Fruit fly (Drosophila melanogaster): ENCODE results near the gene CG16727.

DNA sequence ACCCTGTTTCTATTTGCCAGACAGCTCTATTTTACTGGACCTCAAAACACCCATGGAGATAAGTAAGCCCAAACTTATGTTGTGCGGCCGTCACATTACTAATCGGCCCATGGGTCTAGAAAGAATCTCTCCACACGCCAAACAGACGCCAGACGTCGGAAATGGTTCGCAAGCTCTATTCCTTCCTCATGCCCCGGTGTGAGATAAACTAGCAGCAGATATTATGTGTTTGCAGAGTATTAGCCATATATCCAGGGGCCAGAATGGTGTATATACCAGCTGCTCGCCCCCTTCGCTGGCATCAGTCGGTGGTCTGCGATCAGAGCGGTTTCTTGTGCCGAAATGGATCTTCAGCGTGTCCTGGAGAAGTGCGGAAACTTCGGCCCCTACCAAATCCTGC is 3.3 kb upstream of the CG16727 start, which contains the start of gene CG17752:
- TF ChIP-seq psq (optimal IDR thresholded peaks at IDR 0.05), result no peak
- TF ChIP-seq h (optimal IDR thresholded peaks at IDR 0.05), result no peak
